Fruit fly (Drosophila melanogaster): Measurements from ENCODE around the gene Sox21a.

The Sox21a gene

DNA sequence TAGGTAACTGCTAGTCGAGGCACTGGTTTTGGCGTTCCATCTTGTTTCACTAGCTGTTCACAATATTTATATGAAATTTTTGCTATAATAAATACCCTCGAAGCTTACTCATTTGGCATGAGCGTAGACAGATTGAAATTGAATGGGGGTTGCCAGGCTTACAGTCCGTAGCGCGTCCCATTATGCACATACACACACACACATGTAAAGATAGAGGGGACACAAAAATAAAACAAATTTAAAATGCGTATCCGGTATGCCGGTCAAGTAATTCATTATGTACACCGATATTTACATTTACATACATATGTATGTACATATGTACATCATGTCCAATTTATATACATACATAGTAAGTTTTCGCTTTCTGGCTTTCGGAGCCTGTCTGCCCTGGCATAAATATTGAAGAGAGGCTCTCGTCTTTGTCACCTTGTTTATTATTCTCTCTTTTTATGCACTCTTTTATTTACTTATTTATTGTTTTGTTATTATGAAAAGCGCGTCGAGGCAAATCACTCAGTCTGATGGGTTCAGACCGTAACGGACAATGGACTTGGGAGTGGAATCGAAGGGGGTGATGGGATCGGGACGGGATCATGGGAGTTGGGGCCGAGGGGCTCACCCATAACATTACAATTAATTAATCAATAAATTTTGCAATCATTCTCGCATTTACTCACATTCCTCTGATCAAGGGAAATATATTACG, 48.5 kb downstream of the Sox21a start:
- TF ChIP-seq CG1620 (GFP tag; optimal IDR thresholded peaks at IDR 0.05), result no peak
- peak; percentile 6 for TF ChIP-seq CG14711 (tag; optimal IDR thresholded peaks at IDR 0.05)

DNA sequence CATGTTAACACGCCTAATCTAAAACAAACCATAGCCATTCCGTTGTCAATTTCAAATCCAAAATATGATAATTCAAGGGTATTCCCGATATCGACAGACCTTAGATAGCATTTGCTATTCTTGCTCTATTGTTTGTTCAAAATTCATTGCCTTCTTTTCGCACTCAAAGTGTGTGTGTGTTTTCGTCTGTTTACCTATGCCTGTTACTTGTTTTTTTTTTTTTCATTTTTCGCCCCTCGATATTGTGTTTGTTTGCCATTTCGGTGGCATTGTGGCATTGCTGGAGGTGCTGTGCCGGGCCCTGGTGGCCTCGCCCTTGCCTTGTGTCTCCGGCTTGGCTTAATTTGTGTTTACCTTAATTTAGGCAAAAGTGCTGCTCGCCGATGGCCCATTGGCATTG, 51.1 kb downstream of the Sox21a start:
- TF ChIP-seq cnc (optimal IDR thresholded peaks at IDR 0.05) (no peak), CG1620 (GFP tag; optimal IDR thresholded peaks at IDR 0.05) (no peak), Crg-1 (GFP tag; optimal IDR thresholded peaks at IDR 0.05) (no peak), Mnt (GFP tag; optimal IDR thresholded peaks at IDR 0.05) (no peak), CG12768 (GFP tag; optimal IDR thresholded peaks at IDR 0.05) (no peak), ovo (GFP tag; optimal IDR thresholded peaks at IDR 0.05) (no peak), Clk (GFP tag; optimal IDR thresholded peaks at IDR 0.05) (no peak), cic (GFP tag; optimal IDR thresholded peaks at IDR 0.05) (no peak), CG5204 (GFP tag; optimal IDR thresholded peaks at IDR 0.05) (no peak)

DNA sequence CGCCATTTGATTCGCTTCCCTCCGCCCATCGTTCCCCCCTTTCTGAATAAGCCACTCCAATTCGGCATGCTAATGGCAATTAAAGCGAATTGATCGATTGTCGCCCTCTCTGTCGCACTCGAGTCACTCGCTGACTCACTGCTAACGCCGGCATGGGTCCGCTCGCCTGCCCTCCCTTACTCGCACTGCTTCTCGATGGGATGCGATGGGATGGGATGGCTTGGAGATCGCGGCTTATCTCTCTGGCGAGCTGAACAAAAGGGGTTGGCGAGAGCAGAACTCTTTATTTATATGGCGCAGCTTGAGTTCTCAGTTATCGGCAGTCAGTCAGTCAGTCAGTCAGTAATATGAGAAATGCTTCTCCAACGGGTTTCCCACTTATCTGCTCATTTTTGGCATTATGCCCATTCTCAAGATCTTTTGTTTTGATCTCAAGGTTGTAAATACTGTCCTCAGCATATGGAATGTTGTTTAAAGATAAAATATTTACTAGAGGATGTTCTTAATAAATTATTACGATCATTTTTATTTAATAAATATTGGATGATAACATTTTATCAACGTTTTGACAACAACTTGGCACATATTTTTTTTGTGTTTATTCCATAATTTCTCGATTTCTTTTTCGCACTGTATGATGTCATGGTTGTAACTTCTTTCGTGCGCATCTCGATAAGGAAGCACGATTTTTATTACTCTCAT, 52.0 kb downstream of the Sox21a start:
- TF ChIP-seq Clk (GFP tag; optimal IDR thresholded peaks at IDR 0.05) (no peak), tj (GFP tag; optimal IDR thresholded peaks at IDR 0.05) (peak; percentile 16), toe (GFP tag; optimal IDR thresholded peaks at IDR 0.05) (peak; percentile 10)

DNA sequence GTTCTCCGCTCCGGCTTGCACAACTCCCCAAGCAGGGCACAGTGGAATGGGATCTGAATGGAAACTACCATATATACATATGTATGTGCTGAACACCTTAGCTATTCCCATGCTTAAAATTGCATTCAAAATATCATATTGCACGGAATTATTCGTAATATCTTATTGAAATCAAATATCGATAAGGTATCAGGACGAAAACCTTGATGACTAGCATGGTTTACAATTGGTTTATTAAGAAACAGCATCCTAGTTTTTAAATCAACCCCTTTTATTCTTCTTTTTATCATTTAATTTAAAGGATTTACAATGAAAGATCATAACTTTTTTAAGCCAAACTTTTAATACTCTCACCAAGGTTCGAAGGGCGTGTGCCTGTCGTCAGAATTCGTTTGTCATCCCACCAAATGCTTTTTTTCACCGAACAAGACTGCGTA, 52.6 kb downstream of the Sox21a start:
- no peak for TF ChIP-seq Hr96 (GFP tag; optimal IDR thresholded peaks at IDR 0.05)
- TF ChIP-seq pad (GFP tag; optimal IDR thresholded peaks at IDR 0.05), result no peak
- TF ChIP-seq CG12768 (GFP tag; optimal IDR thresholded peaks at IDR 0.05), result no peak
- no peak for TF ChIP-seq bab1 (GFP tag; optimal IDR thresholded peaks at IDR 0.05)
- no peak for TF ChIP-seq toe (GFP tag; optimal IDR thresholded peaks at IDR 0.05)
- no peak for TF ChIP-seq CG33017 (tag; optimal IDR thresholded peaks at IDR 0.05)
- TF ChIP-seq CG1620 (GFP tag; optimal IDR thresholded peaks at IDR 0.05), result no peak
- TF ChIP-seq CG11617 (GFP tag; optimal IDR thresholded peaks at IDR 0.05), result no peak
- TF ChIP-seq CG14711 (tag; optimal IDR thresholded peaks at IDR 0.05), result no peak
- no peak for TF ChIP-seq Mnt (GFP tag; optimal IDR thresholded peaks at IDR 0.05)
- no peak for TF ChIP-seq Clk (GFP tag; optimal IDR thresholded peaks at IDR 0.05)
- no peak for TF ChIP-seq CG5204 (GFP tag; optimal IDR thresholded peaks at IDR 0.05)
- TF ChIP-seq CG7101 (tag; optimal IDR thresholded peaks at IDR 0.05), result no peak
- TF ChIP-seq ovo (GFP tag; optimal IDR thresholded peaks at IDR 0.05), result no peak
- no peak for TF ChIP-seq cic (GFP tag; optimal IDR thresholded peaks at IDR 0.05)
- no peak for TF ChIP-seq kay (GFP tag; ENCODE audit: borderline replicate concordance)

DNA sequence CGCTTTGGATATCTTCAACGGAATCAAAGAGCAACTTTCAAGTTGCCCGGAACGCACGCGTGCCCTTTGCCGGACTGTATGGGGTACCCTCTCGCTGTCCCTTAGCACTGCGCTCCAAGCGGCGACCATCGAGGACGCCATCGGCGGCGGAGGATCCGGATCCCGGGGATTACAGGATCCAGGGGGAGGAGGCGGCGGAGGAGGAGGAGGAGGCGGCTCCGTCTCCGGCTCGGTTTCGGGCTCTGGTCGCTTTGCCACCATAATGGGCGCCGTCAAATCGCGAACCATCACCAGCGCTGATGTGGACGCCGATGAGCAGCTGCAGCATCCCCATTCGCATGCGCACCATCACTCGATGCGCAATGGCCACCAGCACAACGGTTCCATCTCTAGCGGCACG, 54.1 kb downstream of the Sox21a start:
- TF ChIP-seq CG7101 (tag; optimal IDR thresholded peaks at IDR 0.05) (no peak), bab1 (GFP tag; optimal IDR thresholded peaks at IDR 0.05) (no peak), Crg-1 (GFP tag; optimal IDR thresholded peaks at IDR 0.05) (no peak), ovo (GFP tag; optimal IDR thresholded peaks at IDR 0.05) (no peak), CG5204 (GFP tag; optimal IDR thresholded peaks at IDR 0.05) (no peak), pad (GFP tag; optimal IDR thresholded peaks at IDR 0.05) (no peak), Hr96 (GFP tag; optimal IDR thresholded peaks at IDR 0.05) (no peak), CG14711 (tag; optimal IDR thresholded peaks at IDR 0.05) (no peak), Clk (GFP tag; optimal IDR thresholded peaks at IDR 0.05) (no peak), CG12768 (GFP tag; optimal IDR thresholded peaks at IDR 0.05) (no peak), kay (GFP tag; ENCODE audit: borderline replicate concordance) (no peak), cnc (optimal IDR thresholded peaks at IDR 0.05) (no peak), Mnt (GFP tag; optimal IDR thresholded peaks at IDR 0.05) (no peak), CG11617 (GFP tag; optimal IDR thresholded peaks at IDR 0.05) (no peak), CG1620 (GFP tag; optimal IDR thresholded peaks at IDR 0.05) (no peak), CG33017 (tag; optimal IDR thresholded peaks at IDR 0.05) (no peak), tj (GFP tag; optimal IDR thresholded peaks at IDR 0.05) (no peak), toe (GFP tag; optimal IDR thresholded peaks at IDR 0.05) (no peak), cic (GFP tag; optimal IDR thresholded peaks at IDR 0.05) (no peak)
